Worm (Caenorhabditis elegans): ENCODE data around the gene T06C10.3.

Gene T06C10.3

ce11 chrIV:7870451-7870850 is at the start of gene T06C10.3:
Gene T06C10.3 (plus strand): TSS chrIV:7870751.
- TF ChIP-seq pes-1 (GFP tag; IDR thresholded peaks at IDR 0.05) (no peak), tra-4 (tag; optimal IDR thresholded peaks at IDR 0.05) (no peak), flt-1 (GFP tag; IDR thresholded peaks at IDR 0.05) (no peak), ama-1 (optimal IDR thresholded peaks at IDR 0.05) (no peak), B0310.2 (tag; optimal IDR thresholded peaks at IDR 0.05) (no peak), ets-7 (tag; optimal IDR thresholded peaks at IDR 0.05) (no peak), sea-1 (GFP tag; conservative IDR thresholded peaks at IDR 0.05) (no peak), scrt-1 (GFP tag; IDR thresholded peaks at IDR 0.05) (no peak), hnd-1 (tag; optimal IDR thresholded peaks at IDR 0.05) (no peak), aly-1 (tag; optimal IDR thresholded peaks at IDR 0.05) (no peak), ceh-36 (tag; optimal IDR thresholded peaks at IDR 0.05) (no peak), F13C5.2 (tag; optimal IDR thresholded peaks at IDR 0.05) (no peak), tbx-11 (GFP tag; IDR thresholded peaks at IDR 0.05) (no peak), ceh-13 (GFP tag; optimal IDR thresholded peaks at IDR 0.05) (no peak), tbx-37 (GFP tag; conservative IDR thresholded peaks at IDR 0.05) (no peak), hmg-4 (GFP tag; optimal IDR thresholded peaks at IDR 0.05) (no peak), hmbx-1 (tag; optimal IDR thresholded peaks at IDR 0.05) (no peak)

- no peak for TF ChIP-seq tra-4 (tag; optimal IDR thresholded peaks at IDR 0.05)
- no peak for TF ChIP-seq ets-7 (tag; optimal IDR thresholded peaks at IDR 0.05)
- no peak for TF ChIP-seq hmg-4 (GFP tag; optimal IDR thresholded peaks at IDR 0.05)
- no peak for TF ChIP-seq flt-1 (GFP tag; IDR thresholded peaks at IDR 0.05)
- no peak for TF ChIP-seq ceh-36 (tag; optimal IDR thresholded peaks at IDR 0.05)
Measured at ce11 chrIV:7822524-7822923, 48.0 kb upstream of the T06C10.3 start, which contains the start of gene T14A8.2. Gene T14A8.2 (minus strand): TSS chrIV:7822624.

- no peak for TF ChIP-seq scrt-1 (GFP tag; IDR thresholded peaks at IDR 0.05)
- no peak for TF ChIP-seq F13C5.2 (tag; optimal IDR thresholded peaks at IDR 0.05)
- TF ChIP-seq hmbx-1 (tag; optimal IDR thresholded peaks at IDR 0.05) = no peak
- no peak for TF ChIP-seq tbx-37 (GFP tag; conservative IDR thresholded peaks at IDR 0.05)
- TF ChIP-seq ama-1 (optimal IDR thresholded peaks at IDR 0.05) = no peak
- TF ChIP-seq ets-7 (tag; optimal IDR thresholded peaks at IDR 0.05) = no peak
- no peak for TF ChIP-seq flt-1 (GFP tag; IDR thresholded peaks at IDR 0.05)
- no peak for TF ChIP-seq ceh-36 (tag; optimal IDR thresholded peaks at IDR 0.05)
- no peak for TF ChIP-seq B0310.2 (tag; optimal IDR thresholded peaks at IDR 0.05)
- TF ChIP-seq aly-1 (tag; optimal IDR thresholded peaks at IDR 0.05) = no peak
- TF ChIP-seq pes-1 (GFP tag; IDR thresholded peaks at IDR 0.05) = no peak
- no peak for TF ChIP-seq sea-1 (GFP tag; conservative IDR thresholded peaks at IDR 0.05)
- no peak for TF ChIP-seq hnd-1 (tag; optimal IDR thresholded peaks at IDR 0.05)
- no peak for TF ChIP-seq tra-4 (tag; optimal IDR thresholded peaks at IDR 0.05)
- TF ChIP-seq tbx-11 (GFP tag; IDR thresholded peaks at IDR 0.05) = no peak
- TF ChIP-seq hmg-4 (GFP tag; optimal IDR thresholded peaks at IDR 0.05) = no peak
- no peak for TF ChIP-seq ceh-13 (GFP tag; optimal IDR thresholded peaks at IDR 0.05)
Measured at ce11 chrIV:7824649-7825048, 45.9 kb upstream of the T06C10.3 start.

ce11 chrIV:7829275-7829938 is 41.1 kb upstream of the T06C10.3 start, which contains the start of gene C06A6.4:
Gene C06A6.4 (minus strand): TSS chrIV:7829298.
- no peak for TF ChIP-seq tra-4 (tag; optimal IDR thresholded peaks at IDR 0.05)

- no peak for TF ChIP-seq ets-7 (tag; optimal IDR thresholded peaks at IDR 0.05)
- TF ChIP-seq ceh-36 (tag; optimal IDR thresholded peaks at IDR 0.05) = no peak
- TF ChIP-seq tbx-37 (GFP tag; conservative IDR thresholded peaks at IDR 0.05) = no peak
- TF ChIP-seq hmbx-1 (tag; optimal IDR thresholded peaks at IDR 0.05) = no peak
- TF ChIP-seq hmg-4 (GFP tag; optimal IDR thresholded peaks at IDR 0.05) = no peak
- TF ChIP-seq sea-1 (GFP tag; conservative IDR thresholded peaks at IDR 0.05) = no peak
- TF ChIP-seq B0310.2 (tag; optimal IDR thresholded peaks at IDR 0.05) = no peak
- no peak for TF ChIP-seq F13C5.2 (tag; optimal IDR thresholded peaks at IDR 0.05)
- no peak for TF ChIP-seq ceh-13 (GFP tag; optimal IDR thresholded peaks at IDR 0.05)
- no peak for TF ChIP-seq hnd-1 (tag; optimal IDR thresholded peaks at IDR 0.05)
- no peak for TF ChIP-seq flt-1 (GFP tag; IDR thresholded peaks at IDR 0.05)
Measured at ce11 chrIV:7830151-7830550, 40.4 kb upstream of the T06C10.3 start, which contains the start of gene mvb-12. Gene mvb-12 (plus strand): TSS chrIV:7830525.

ce11 chrIV:7834625-7835228 is 35.8 kb upstream of the T06C10.3 start, which contains the start of gene erp-44.2:
Gene erp-44.2 (minus strand): TSS chrIV:7834675.
- no peak for TF ChIP-seq B0310.2 (tag; optimal IDR thresholded peaks at IDR 0.05)
- no peak for TF ChIP-seq tbx-11 (GFP tag; IDR thresholded peaks at IDR 0.05)
- no peak for TF ChIP-seq sea-1 (GFP tag; conservative IDR thresholded peaks at IDR 0.05)
- no peak for TF ChIP-seq tra-4 (tag; optimal IDR thresholded peaks at IDR 0.05)
- no peak for TF ChIP-seq ama-1 (optimal IDR thresholded peaks at IDR 0.05)
- TF ChIP-seq hmg-4 (GFP tag; optimal IDR thresholded peaks at IDR 0.05) = no peak
- TF ChIP-seq ceh-13 (GFP tag; optimal IDR thresholded peaks at IDR 0.05) = no peak
- no peak for TF ChIP-seq hnd-1 (tag; optimal IDR thresholded peaks at IDR 0.05)
- no peak for TF ChIP-seq scrt-1 (GFP tag; IDR thresholded peaks at IDR 0.05)
- TF ChIP-seq pes-1 (GFP tag; IDR thresholded peaks at IDR 0.05) = no peak
- no peak for TF ChIP-seq flt-1 (GFP tag; IDR thresholded peaks at IDR 0.05)
- TF ChIP-seq ets-7 (tag; optimal IDR thresholded peaks at IDR 0.05) = no peak
- TF ChIP-seq F13C5.2 (tag; optimal IDR thresholded peaks at IDR 0.05) = no peak
- no peak for TF ChIP-seq tbx-37 (GFP tag; conservative IDR thresholded peaks at IDR 0.05)
- no peak for TF ChIP-seq hmbx-1 (tag; optimal IDR thresholded peaks at IDR 0.05)
- TF ChIP-seq aly-1 (tag; optimal IDR thresholded peaks at IDR 0.05) = no peak
- no peak for TF ChIP-seq ceh-36 (tag; optimal IDR thresholded peaks at IDR 0.05)

ce11 chrIV:7836030-7836429 is 34.5 kb upstream of the T06C10.3 start:
- TF ChIP-seq ets-7 (tag; optimal IDR thresholded peaks at IDR 0.05) (no peak), hmg-4 (GFP tag; optimal IDR thresholded peaks at IDR 0.05) (peak; percentile 51)
